Worm (Caenorhabditis elegans) whole organism, L4/young adult: ENCODE results near the gene ogr-2.

Source experiments
- W03F9.2 ChIP-seq: fragments of 150-350 bp; optimal IDR thresholded peaks from 2 replicates; lab custom pipeline; 2014; ENCODE audit warnings: missing biosample characterization, missing genetic modification characterization
- dao-5 ChIP-seq: sonication (generic microtip); optimal IDR thresholded peaks from 2 replicates; lab custom pipeline; 2016; ENCODE audit warnings: missing genotype, missing genetic modification characterization, moderate library complexity, missing compliant biosample characterization
- him-1 ChIP-seq: sonication (generic microtip); optimal IDR thresholded peaks from 2 replicates; lab custom pipeline; 2016; ENCODE audit warnings: missing genotype, missing genetic modification reagents, missing genetic modification characterization, missing compliant biosample characterization

DNA sequence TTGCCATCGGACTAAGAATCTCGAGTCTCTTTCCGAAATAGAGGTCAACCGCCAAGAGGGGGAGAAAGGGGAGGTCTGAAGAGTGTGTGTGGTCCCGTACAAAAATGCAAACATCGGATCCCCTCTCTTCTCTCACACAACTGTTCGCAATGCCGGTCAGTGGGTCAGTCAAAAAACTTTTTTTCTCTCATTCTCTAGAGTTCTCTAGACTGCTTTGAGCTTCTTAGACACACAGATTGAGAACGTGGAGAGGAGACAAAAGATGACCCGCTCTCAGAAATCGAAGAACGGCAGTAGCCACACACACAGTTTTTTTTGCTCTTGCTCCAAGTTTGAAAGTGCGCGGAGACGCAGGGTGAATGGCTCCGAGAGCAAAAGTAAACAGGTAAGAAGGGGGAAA, 34.9 kb downstream of the ogr-2 start:
- no peak for TF ChIP-seq him-1 (tag; lab: Kevin White, UChicago)
- TF ChIP-seq W03F9.2 (tag; lab: Kevin White, UChicago), result no peak
- no peak for TF ChIP-seq dao-5
